Worm (Caenorhabditis elegans) whole organism, L3 larva: ENCODE measurements around the gene tph-1.
A peak's percentile ranks its signal among the peaks of the same experiment; 100 is the strongest.

ENCODE experiments used
- elt-1 ChIP-seq: fragments of 150-350 bp; optimal IDR thresholded peaks from 2 replicates; lab custom pipeline; 2014; ENCODE audit warnings: missing biosample characterization, missing genetic modification characterization
- lin-15B ChIP-seq: fragments of 150-350 bp; optimal IDR thresholded peaks from 2 replicates; lab custom pipeline; 2014; ENCODE audit warnings: missing biosample characterization, missing genetic modification characterization
- lin-39 ChIP-seq: fragments of 150-350 bp; optimal IDR thresholded peaks from 2 replicates; lab custom pipeline; 2018; ENCODE audit warnings: missing biosample characterization, missing genetic modification reagents, missing genetic modification characterization
- nfya-1 ChIP-seq: sonication (generic microtip); optimal IDR thresholded peaks from 2 replicates; lab custom pipeline; 2017; ENCODE audit warnings: missing genetic modification characterization, mild to moderate bottlenecking, missing compliant biosample characterization, antibody characterized with exemption, moderate library complexity; ENCODE audit not compliant: insufficient read depth
- nhr-11 ChIP-seq: fragments of 150-350 bp; optimal IDR thresholded peaks from 2 replicates; lab custom pipeline; 2014; ENCODE audit warnings: missing biosample characterization, missing genetic modification characterization
- nhr-237 ChIP-seq: fragments of 150-350 bp; optimal IDR thresholded peaks from 2 replicates; lab custom pipeline; 2014; ENCODE audit warnings: missing biosample characterization, missing genetic modification characterization
- pha-4 ChIP-seq: fragments of 150-350 bp; optimal IDR thresholded peaks from 2 replicates; lab custom pipeline; 2014; ENCODE audit warnings: missing biosample characterization, missing genetic modification reagents, missing genetic modification characterization
- pqm-1 ChIP-seq: fragments of 150-350 bp; optimal IDR thresholded peaks from 2 replicates; lab custom pipeline; 2017; ENCODE audit warnings: missing biosample characterization, missing genetic modification characterization, inconsistent platforms
- tbx-2 ChIP-seq: sonication (generic microtip); optimal IDR thresholded peaks from 2 replicates; lab custom pipeline; 2016; ENCODE audit warnings: mild to moderate bottlenecking, missing genetic modification characterization, missing compliant biosample characterization
- unc-39 ChIP-seq: sonication (generic microtip); optimal IDR thresholded peaks from 4 replicates; lab custom pipeline; 2017; ENCODE audit warnings: missing biosample characterization, missing genetic modification characterization
- ztf-4 ChIP-seq: fragments of 150-350 bp; optimal IDR thresholded peaks from 2 replicates; lab custom pipeline; 2014; ENCODE audit warnings: missing biosample characterization, missing genetic modification characterization

- TF ChIP-seq nhr-237 (no peak), nfya-1 (tag; lab: Kevin White, UChicago) (no peak), elt-1 (tag; lab: Kevin White, UChicago) (no peak), nhr-11 (tag; lab: Kevin White, UChicago) (no peak), ztf-4 (tag; lab: Kevin White, UChicago) (no peak), unc-39 (tag; lab: Kevin White, UChicago) (no peak), lin-39 (no peak), pqm-1 (peak; percentile 78), tbx-2 (tag; lab: Kevin White, UChicago) (peak; percentile 25), pha-4 (tag; lab: Kevin White, UChicago) (no peak), lin-15B (tag; lab: Kevin White, UChicago) (no peak)
Measured at ce11 chrII:7528210-7528609, 20.9 kb upstream of the tph-1 start.
